Fruit fly (Drosophila melanogaster) whole organism, embryonic: ENCODE measurements around the gene CBP.

Experiments
- Abd-B ChIP-seq: fragments of 200-800 bp; sonication (Bioruptor generic); optimal IDR thresholded peaks from 2 replicates; lab custom pipeline; 2018; ENCODE audit warnings: missing biosample characterization, mild to moderate bottlenecking, missing genetic modification characterization, moderate library complexity
- Aef1 ChIP-seq: fragments of 200-800 bp; sonication (Bioruptor generic); IDR thresholded peaks from 3 replicates; pipeline ENCODE4 v1.3.6; 2022; ENCODE audit warnings: missing biosample characterization, missing genetic modification characterization
- CG10274 ChIP-seq: fragments of 200-800 bp; sonication (Bioruptor generic); optimal IDR thresholded peaks from 3 replicates; lab custom pipeline; 2017; ENCODE audit warnings: missing biosample characterization, mild to moderate bottlenecking, missing genetic modification characterization
- CG11247 ChIP-seq: fragments of 200-800 bp; sonication (Bioruptor generic); IDR thresholded peaks from 2 replicates; pipeline ENCODE4 v1.3.6; 2022; ENCODE audit warnings: missing biosample characterization, missing genetic modification characterization
- CG12071 ChIP-seq: fragments of 200-800 bp; sonication (Bioruptor generic); optimal IDR thresholded peaks from 3 replicates; lab custom pipeline; 2018; ENCODE audit warnings: missing biosample characterization, mild to moderate bottlenecking, missing genetic modification characterization
- CG13775 ChIP-seq: fragments of 200-800 bp; sonication (Bioruptor generic); optimal IDR thresholded peaks from 3 replicates; lab custom pipeline; 2017; ENCODE audit warnings: missing biosample characterization, mild to moderate bottlenecking, missing genetic modification characterization
- CG17186 ChIP-seq: fragments of 200-800 bp; sonication (Bioruptor generic); optimal IDR thresholded peaks from 3 replicates; lab custom pipeline; 2017; ENCODE audit warnings: missing biosample characterization, missing genetic modification reagents, missing genetic modification characterization
- CG17328 ChIP-seq: fragments of 200-800 bp; sonication (Bioruptor generic); IDR thresholded peaks from 2 replicates; pipeline ENCODE4 v1.3.6; 2022; ENCODE audit warnings: missing biosample characterization, missing genetic modification characterization
- CG17361 ChIP-seq: fragments of 200-800 bp; sonication (Bioruptor generic); IDR thresholded peaks from 3 replicates; pipeline ENCODE4 v1.3.6; 2022; ENCODE audit warnings: missing biosample characterization, missing genetic modification characterization
- CG17829 ChIP-seq: fragments of 200-800 bp; optimal IDR thresholded peaks from 2 replicates; lab custom pipeline; 2019; ENCODE audit warnings: missing biosample characterization, mild to moderate bottlenecking, missing genetic modification characterization, moderate library complexity
- CG1832 ChIP-seq: fragments of 200-800 bp; sonication (Bioruptor generic); optimal IDR thresholded peaks from 2 replicates; lab custom pipeline; 2017; ENCODE audit warnings: missing biosample characterization, mild to moderate bottlenecking, missing genetic modification characterization, inconsistent platforms
- CG2889 ChIP-seq: fragments of 200-800 bp; sonication (Bioruptor generic); IDR thresholded peaks from 3 replicates; pipeline ENCODE4 v1.3.6; 2022; ENCODE audit warnings: missing biosample characterization, missing genetic modification characterization
- CG33557 ChIP-seq: fragments of 200-800 bp; sonication (Bioruptor generic); optimal IDR thresholded peaks from 2 replicates; lab custom pipeline; 2019; ENCODE audit warnings: missing biosample characterization, mild to moderate bottlenecking, missing genetic modification characterization, moderate library complexity
- CG42726 ChIP-seq: fragments of 200-800 bp; sonication (Bioruptor generic); IDR thresholded peaks from 2 replicates; pipeline ENCODE4 v1.3.6; 2022; ENCODE audit warnings: missing biosample characterization, missing genetic modification characterization; ENCODE audit not compliant: partially characterized antibody
- CG4424 ChIP-seq: fragments of 200-800 bp; sonication (Bioruptor generic); optimal IDR thresholded peaks from 3 replicates; lab custom pipeline; 2016; ENCODE audit warnings: missing biosample characterization, missing genetic modification characterization
- CG4730 ChIP-seq: fragments of 200-800 bp; sonication (Bioruptor generic); IDR thresholded peaks from 2 replicates; pipeline ENCODE4 v1.3.6; 2022; ENCODE audit warnings: missing biosample characterization, missing genetic modification characterization
- CG4854 ChIP-seq: fragments of 200-800 bp; sonication (Bioruptor generic); optimal IDR thresholded peaks from 2 replicates; lab custom pipeline; 2016; ENCODE audit warnings: missing biosample characterization, missing genetic modification characterization, inconsistent platforms
- CG6765 ChIP-seq: fragments of 200-800 bp; sonication (Bioruptor generic); optimal IDR thresholded peaks from 3 replicates; lab custom pipeline; 2017; ENCODE audit warnings: missing biosample characterization, mild to moderate bottlenecking, missing genetic modification characterization
- CG7839 ChIP-seq: fragments of 200-800 bp; sonication (Bioruptor generic); optimal IDR thresholded peaks from 3 replicates; lab custom pipeline; 2018; ENCODE audit warnings: missing biosample characterization, mild to moderate bottlenecking, missing genetic modification characterization, moderate library complexity
- CG8388 ChIP-seq: fragments of 200-800 bp; sonication (Bioruptor generic); optimal IDR thresholded peaks from 2 replicates; lab custom pipeline; 2019; ENCODE audit warnings: missing biosample characterization, mild to moderate bottlenecking, missing genetic modification characterization, moderate library complexity
- CTCF ChIP-seq: fragments of 200-800 bp; sonication (Bioruptor generic); optimal IDR thresholded peaks from 2 replicates; lab custom pipeline; 2017; ENCODE audit warnings: missing biosample characterization, mild to moderate bottlenecking, missing genetic modification characterization, moderate library complexity
- CrebB ChIP-seq: fragments of 200-800 bp; sonication (Bioruptor generic); optimal IDR thresholded peaks from 3 replicates; lab custom pipeline; 2018; ENCODE audit warnings: missing biosample characterization, mild to moderate bottlenecking, missing genetic modification characterization
- Dad ChIP-seq: fragments of 200-800 bp; sonication (Bioruptor generic); optimal IDR thresholded peaks from 3 replicates; lab custom pipeline; 2016; ENCODE audit warnings: missing biosample characterization, missing genetic modification characterization
- Dref ChIP-seq: fragments of 200-800 bp; sonication (Bioruptor generic); IDR thresholded peaks from 2 replicates; pipeline ENCODE4 v1.3.6; 2022; ENCODE audit warnings: missing biosample characterization, missing genetic modification characterization
- Drgx ChIP-seq: fragments of 200-800 bp; sonication (Bioruptor generic); IDR thresholded peaks from 2 replicates; pipeline ENCODE4 v1.3.6; 2022; ENCODE audit warnings: missing biosample characterization, missing genetic modification characterization
- Fer2 ChIP-seq: fragments of 200-800 bp; sonication (Bioruptor generic); optimal IDR thresholded peaks from 2 replicates; lab custom pipeline; 2018; ENCODE audit warnings: missing biosample characterization, mild to moderate bottlenecking, missing genetic modification characterization, moderate library complexity
- Fer3 ChIP-seq: fragments of 200-800 bp; sonication (Bioruptor generic); optimal IDR thresholded peaks from 2 replicates; lab custom pipeline; 2018; ENCODE audit warnings: missing biosample characterization, mild to moderate bottlenecking, missing genetic modification characterization, moderate library complexity
- GATAe ChIP-seq: fragments of 200-800 bp; sonication (Bioruptor generic); conservative IDR thresholded peaks from 2 replicates; pipeline ENCODE4 v1.3.6; 2022; ENCODE audit warnings: missing biosample characterization, missing genetic modification characterization
- Kr ChIP-seq: fragments of 200-800 bp; sonication (Bioruptor generic); optimal IDR thresholded peaks from 2 replicates; lab custom pipeline; 2017; ENCODE audit warnings: missing biosample characterization, mild to moderate bottlenecking, missing genetic modification characterization
- Meics ChIP-seq: fragments of 200-800 bp; sonication (Bioruptor generic); optimal IDR thresholded peaks from 2 replicates; lab custom pipeline; 2017; ENCODE audit warnings: missing biosample characterization, mild to moderate bottlenecking, missing genetic modification characterization
- Myb ChIP-seq: fragments of 200-800 bp; sonication (Bioruptor generic); optimal IDR thresholded peaks from 2 replicates; lab custom pipeline; 2016; ENCODE audit warnings: missing biosample characterization, missing genetic modification characterization
- Nf-YA ChIP-seq: fragments of 200-800 bp; sonication (Bioruptor generic); IDR thresholded peaks from 2 replicates; pipeline ENCODE4 v1.3.6; 2022; ENCODE audit warnings: missing biosample characterization, missing genetic modification characterization
- Nf-YB ChIP-seq: fragments of 200-800 bp; sonication (Bioruptor generic); optimal IDR thresholded peaks from 3 replicates; lab custom pipeline; 2019; ENCODE audit warnings: missing biosample characterization, mild to moderate bottlenecking, missing genetic modification characterization, moderate library complexity
- Oaz ChIP-seq: fragments of 200-800 bp; sonication (Bioruptor generic); IDR thresholded peaks from 2 replicates; pipeline ENCODE4 v1.3.6; 2022; ENCODE audit warnings: missing biosample characterization, missing genetic modification characterization
- Xbp1 ChIP-seq: fragments of 200-800 bp; sonication (Bioruptor generic); optimal IDR thresholded peaks from 3 replicates; lab custom pipeline; 2016; ENCODE audit warnings: missing biosample characterization, mild to moderate bottlenecking, missing genetic modification characterization
- aop ChIP-seq: fragments of 200-800 bp; sonication (Bioruptor generic); IDR thresholded peaks from 2 replicates; pipeline ENCODE4 v1.3.6; 2022; ENCODE audit warnings: missing biosample characterization, missing genetic modification characterization
- exex ChIP-seq: fragments of 200-800 bp; sonication (Bioruptor generic); optimal IDR thresholded peaks from 4 replicates; lab custom pipeline; 2018; ENCODE audit warnings: missing biosample characterization, mild to moderate bottlenecking, missing genetic modification characterization, moderate library complexity
- gfzf ChIP-seq: fragments of 200-800 bp; sonication (Bioruptor generic); optimal IDR thresholded peaks from 2 replicates; lab custom pipeline; 2016; ENCODE audit warnings: missing biosample characterization, mild to moderate bottlenecking, missing genetic modification characterization, moderate library complexity
- gsb ChIP-seq: fragments of 200-800 bp; sonication (Bioruptor generic); IDR thresholded peaks from 2 replicates; pipeline ENCODE4 v1.3.6; 2022; ENCODE audit warnings: missing biosample characterization, missing genetic modification characterization
- h ChIP-seq: fragments of >200 bp; optimal IDR thresholded peaks from 2 replicates; lab custom pipeline; 2017
- hbn ChIP-seq: fragments of 200-800 bp; sonication (Bioruptor generic); IDR thresholded peaks from 2 replicates; pipeline ENCODE4 v1.3.6; 2022; ENCODE audit warnings: missing biosample characterization, missing genetic modification characterization; ENCODE audit not compliant: partially characterized antibody
- jing ChIP-seq: fragments of 200-800 bp; sonication (Bioruptor generic); optimal IDR thresholded peaks from 2 replicates; lab custom pipeline; 2018; ENCODE audit warnings: missing biosample characterization, mild to moderate bottlenecking, missing genetic modification characterization
- kay ChIP-seq: fragments of 200-800 bp; sonication (Bioruptor generic); optimal IDR thresholded peaks from 2 replicates; lab custom pipeline; 2016; ENCODE audit warnings: missing biosample characterization, missing genetic modification characterization
- knrl ChIP-seq: fragments of 200-800 bp; sonication (Bioruptor generic); IDR thresholded peaks from 3 replicates; pipeline ENCODE4 v1.3.6; 2022; ENCODE audit warnings: missing biosample characterization, missing genetic modification characterization; ENCODE audit not compliant: partially characterized antibody
- lbe ChIP-seq: fragments of 200-800 bp; sonication (Bioruptor generic); optimal IDR thresholded peaks from 2 replicates; lab custom pipeline; 2016; ENCODE audit warnings: missing biosample characterization, mild to moderate bottlenecking, missing genetic modification characterization
- maf-S ChIP-seq: fragments of 200-800 bp; sonication (Bioruptor generic); optimal IDR thresholded peaks from 2 replicates; lab custom pipeline; 2016; ENCODE audit warnings: missing biosample characterization, missing genetic modification characterization
- pzg ChIP-seq: fragments of 200-800 bp; sonication (Bioruptor generic); optimal IDR thresholded peaks from 3 replicates; lab custom pipeline; 2018; ENCODE audit warnings: missing biosample characterization, mild to moderate bottlenecking, missing genetic modification characterization, moderate library complexity
- sima ChIP-seq: fragments of 200-800 bp; sonication (Bioruptor generic); optimal IDR thresholded peaks from 2 replicates; lab custom pipeline; 2016; ENCODE audit warnings: missing biosample characterization, missing genetic modification characterization
- sisA ChIP-seq: fragments of 200-800 bp; sonication (Bioruptor generic); IDR thresholded peaks from 2 replicates; pipeline ENCODE4 v1.3.6; 2022; ENCODE audit warnings: missing biosample characterization, missing genetic modification characterization
- sob ChIP-seq: fragments of 200-800 bp; sonication (Bioruptor generic); IDR thresholded peaks from 2 replicates; pipeline ENCODE4 v1.3.6; 2022; ENCODE audit warnings: missing biosample characterization, missing genetic modification characterization

The CBP gene

dm6 chrX:7293133-7293873 lies 43.8 kb upstream of the CBP start (continued):
- TF ChIP-seq CG1832 (GFP tag; lab: Kevin White, UChicago), result no peak
- TF ChIP-seq CG4730 (GFP tag; lab: Robert Waterston, UW), result peak; percentile 78
- peak; percentile 45 for TF ChIP-seq Nf-YB (GFP tag; lab: Kevin White, UChicago)
- no peak for TF ChIP-seq pzg
- no peak for TF ChIP-seq Dref (GFP tag; lab: Robert Waterston, UW)
- peak; percentile 74 for TF ChIP-seq sob (GFP tag; lab: Robert Waterston, UW)
- peak; percentile 35 for TF ChIP-seq Myb
- TF ChIP-seq Fer2, result peak; percentile 30
- TF ChIP-seq maf-S (GFP tag; lab: Kevin White, UChicago), result peak; percentile 60
- TF ChIP-seq Xbp1 (GFP tag; lab: Kevin White, UChicago), result peak; percentile 84
- peak; percentile 90 for TF ChIP-seq sisA (GFP tag; lab: Robert Waterston, UW)
- TF ChIP-seq CG8388 (GFP tag; lab: Kevin White, UChicago), result peak; percentile 81
- no peak for TF ChIP-seq hbn
- TF ChIP-seq lbe (GFP tag; lab: Kevin White, UChicago), result peak; percentile 69
- TF ChIP-seq CG4424 (GFP tag; lab: Kevin White, UChicago), result peak; percentile 75
- peak; percentile 60 for TF ChIP-seq Dad (GFP tag; lab: Kevin White, UChicago)
- TF ChIP-seq CG7839 (tag; lab: Kevin White, UChicago), result peak; percentile 85
- no peak for TF ChIP-seq GATAe (GFP tag; lab: Robert Waterston, UW)
- no peak for TF ChIP-seq CG6765
- peak; percentile 62 for TF ChIP-seq Nf-YA (GFP tag; lab: Robert Waterston, UW)
- TF ChIP-seq knrl (GFP tag; lab: Robert Waterston, UW), result no peak
- TF ChIP-seq Drgx (GFP tag; lab: Robert Waterston, UW), result peak; percentile 87
- peak; percentile 59 for TF ChIP-seq CG4854 (GFP tag; lab: Kevin White, UChicago)
- TF ChIP-seq CG12071, result peak; percentile 77
- TF ChIP-seq Kr, result no peak
- peak; percentile 86 for TF ChIP-seq CG17361 (GFP tag; lab: Robert Waterston, UW)
- peak; percentile 71 for TF ChIP-seq aop (GFP tag; lab: Robert Waterston, UW)
- TF ChIP-seq Meics (GFP tag; lab: Kevin White, UChicago), result peak; percentile 27
- peak; percentile 36; the same call in 1 of the 3 replicates for TF ChIP-seq CG2889 (GFP tag; lab: Robert Waterston, UW)
- TF ChIP-seq CG17186 (GFP tag; lab: Kevin White, UChicago), result peak; percentile 56
- TF ChIP-seq CG17829 (tag; lab: Kevin White, UChicago), result peak; percentile 84
- no peak for TF ChIP-seq h (lab: Kevin White, UChicago)
- peak; percentile 39 for TF ChIP-seq Oaz
- TF ChIP-seq CG17328 (GFP tag; lab: Robert Waterston, UW), result peak; percentile 91
- TF ChIP-seq Aef1 (GFP tag; lab: Robert Waterston, UW), result peak; percentile 63
- TF ChIP-seq sima, result no peak
- peak; percentile 66 for TF ChIP-seq Fer3 (tag; lab: Kevin White, UChicago)
- TF ChIP-seq jing (GFP tag; lab: Kevin White, UChicago), result peak; percentile 89
- peak; percentile 60 for TF ChIP-seq CG10274 (GFP tag; lab: Kevin White, UChicago)
- TF ChIP-seq kay (GFP tag; lab: Kevin White, UChicago), result peak; percentile 45
- TF ChIP-seq CG13775, result peak; percentile 59
- TF ChIP-seq Abd-B (GFP tag; lab: Kevin White, UChicago), result peak; percentile 86
- no peak for TF ChIP-seq gfzf (GFP tag; lab: Kevin White, UChicago)
- peak; percentile 33; the same call in 1 of the 2 replicates for TF ChIP-seq gsb (GFP tag; lab: Robert Waterston, UW)
- TF ChIP-seq CG42726, result no peak
- peak; percentile 48 for TF ChIP-seq CrebB (tag; lab: Kevin White, UChicago)
- peak; percentile 83 for TF ChIP-seq CG33557
- TF ChIP-seq CG11247 (GFP tag; lab: Robert Waterston, UW), result peak; percentile 54
- TF ChIP-seq exex (tag; lab: Kevin White, UChicago), result no peak
- peak; percentile 4 for TF ChIP-seq CTCF (GFP tag; lab: Kevin White, UChicago)
